Fruit fly (Drosophila melanogaster) whole organism, pupa: ENCODE results near the gene CG1983.
A peak's percentile ranks its signal among the peaks of the same experiment; 100 is the strongest.

Source experiments
- CG10348 ChIP-seq: fragments of 200-800 bp; sonication (Bioruptor generic); IDR thresholded peaks from 2 replicates; pipeline ENCODE4 v1.3.6; 2022; ENCODE audit warnings: missing biosample characterization, missing genetic modification characterization
- CG12605 ChIP-seq: fragments of 200-800 bp; sonication (Bioruptor generic); IDR thresholded peaks from 2 replicates; pipeline ENCODE4 v1.3.6; 2022; ENCODE audit warnings: missing biosample characterization, missing genetic modification characterization
- CG13204 ChIP-seq: fragments of 200-800 bp; sonication (Bioruptor generic); optimal IDR thresholded peaks from 2 replicates; lab custom pipeline; 2018; ENCODE audit warnings: missing biosample characterization, mild to moderate bottlenecking, missing genetic modification characterization, moderate library complexity
- CG14655 ChIP-seq: fragments of 200-800 bp; sonication (Bioruptor generic); optimal IDR thresholded peaks from 3 replicates; lab custom pipeline; 2017; ENCODE audit warnings: mild to moderate bottlenecking, missing biosample characterization, missing genetic modification reagents, missing genetic modification characterization
- CG15710 ChIP-seq: fragments of 200-800 bp; sonication (Bioruptor generic); optimal IDR thresholded peaks from 2 replicates; lab custom pipeline; 2018; ENCODE audit warnings: missing biosample characterization, mild to moderate bottlenecking, missing genetic modification characterization, moderate library complexity
- CG17806 ChIP-seq: fragments of 200-800 bp; sonication (Bioruptor generic); optimal IDR thresholded peaks from 2 replicates; lab custom pipeline; 2018; ENCODE audit warnings: missing biosample characterization, mild to moderate bottlenecking, missing genetic modification characterization, moderate library complexity
- CG32121 ChIP-seq: fragments of 200-800 bp; sonication (Bioruptor generic); IDR thresholded peaks from 2 replicates; pipeline ENCODE4 v1.3.6; 2022; ENCODE audit warnings: missing biosample characterization, missing genetic modification characterization
- CG34367 ChIP-seq: fragments of 200-800 bp; sonication (Bioruptor generic); optimal IDR thresholded peaks from 2 replicates; lab custom pipeline; 2018; ENCODE audit warnings: missing biosample characterization, mild to moderate bottlenecking, missing genetic modification characterization
- CG4496 ChIP-seq: fragments of 200-800 bp; sonication (Bioruptor generic); IDR thresholded peaks from 3 replicates; pipeline ENCODE4 v1.3.6; 2022; ENCODE audit warnings: missing biosample characterization, missing genetic modification characterization
- CG8159 ChIP-seq: fragments of 200-800 bp; sonication (Bioruptor generic); optimal IDR thresholded peaks from 3 replicates; lab custom pipeline; 2018; ENCODE audit warnings: missing biosample characterization, mild to moderate bottlenecking, missing genetic modification characterization, moderate library complexity
- CG8301 ChIP-seq: fragments of 200-800 bp; sonication (Bioruptor generic); optimal IDR thresholded peaks from 2 replicates; lab custom pipeline; 2018; ENCODE audit warnings: missing biosample characterization, mild to moderate bottlenecking, missing genetic modification characterization
- CG9948 ChIP-seq: fragments of 200-800 bp; sonication (Bioruptor generic); optimal IDR thresholded peaks from 2 replicates; lab custom pipeline; 2018; ENCODE audit warnings: missing biosample characterization, mild to moderate bottlenecking, missing genetic modification characterization, moderate library complexity
- EcR ChIP-seq: fragments of 200-800 bp; sonication (Bioruptor generic); optimal IDR thresholded peaks from 3 replicates; lab custom pipeline; 2019; ENCODE audit warnings: missing biosample characterization, missing genetic modification characterization, mild to moderate bottlenecking, moderate library complexity, missing genetic modification reagents
- Ets98B ChIP-seq: fragments of 200-800 bp; sonication (Bioruptor generic); IDR thresholded peaks from 2 replicates; pipeline ENCODE4 v1.3.6; 2022; ENCODE audit warnings: missing biosample characterization, missing genetic modification characterization
- Pif1A ChIP-seq: fragments of 200-800 bp; sonication (Bioruptor generic); optimal IDR thresholded peaks from 3 replicates; lab custom pipeline; 2016; ENCODE audit warnings: missing biosample characterization, missing genetic modification characterization
- Pif1B ChIP-seq: fragments of 200-800 bp; sonication (Bioruptor generic); optimal IDR thresholded peaks from 3 replicates; lab custom pipeline; 2016; ENCODE audit warnings: missing biosample characterization, missing genetic modification characterization
- Snoo ChIP-seq: fragments of 200-800 bp; sonication (Bioruptor generic); optimal IDR thresholded peaks from 3 replicates; lab custom pipeline; 2017; ENCODE audit warnings: missing biosample characterization, mild to moderate bottlenecking, missing genetic modification characterization, inconsistent platforms
- fd96Ca ChIP-seq: fragments of 200-800 bp; sonication (Bioruptor generic); IDR thresholded peaks from 3 replicates; pipeline ENCODE4 v1.3.6; 2022; ENCODE audit warnings: missing biosample characterization, missing genetic modification characterization
- gl ChIP-seq: fragments of 200-800 bp; sonication (Bioruptor generic); optimal IDR thresholded peaks from 2 replicates; lab custom pipeline; 2018; ENCODE audit warnings: missing biosample characterization, mild to moderate bottlenecking, missing genetic modification characterization
- rn ChIP-seq: fragments of 200-800 bp; sonication (Bioruptor generic); IDR thresholded peaks from 2 replicates; pipeline ENCODE4 v1.3.6; 2022; ENCODE audit warnings: missing biosample characterization, missing genetic modification characterization

CG1983 gene

dm6 chr3R:30149506-30149905, 28.0 kb downstream of the CG1983 start, which contains the start of gene AdoR:
Gene AdoR (minus strand): TSS chr3R:30149606.
- TF ChIP-seq rn (no peak), gl (tag; lab: Kevin White, UChicago) (no peak), Pif1A (GFP tag; lab: Kevin White, UChicago) (no peak), CG4496 (GFP tag; lab: Robert Waterston, UW) (no peak), EcR (GFP tag; lab: Kevin White, UChicago) (no peak), CG34367 (tag; lab: Kevin White, UChicago) (no peak), CG15710 (no peak), CG8301 (tag; lab: Kevin White, UChicago) (no peak), CG13204 (no peak), Snoo (tag; lab: Kevin White, UChicago) (no peak)

dm6 chr3R:30134063-30135047, 43.1 kb downstream of the CG1983 start, which contains the start of gene Tpi:
Gene Tpi (minus strand): TSS chr3R:30134599.
- TF ChIP-seq CG34367 (tag; lab: Kevin White, UChicago) (peak; percentile 49), CG17806 (tag; lab: Kevin White, UChicago) (no peak), EcR (GFP tag; lab: Kevin White, UChicago) (no peak), Pif1B (no peak), Pif1A (GFP tag; lab: Kevin White, UChicago) (no peak), fd96Ca (0 out of 3 replicates have a peak, but pooled peaks have one; percentile 12), CG12605 (GFP tag; lab: Robert Waterston, UW) (no peak), CG4496 (GFP tag; lab: Robert Waterston, UW) (peak; percentile 66; the same call in 2 of the 3 replicates), CG13204 (no peak), CG15710 (peak; percentile 29), Ets98B (peak; percentile 73), gl (tag; lab: Kevin White, UChicago) (no peak), CG9948 (tag; lab: Kevin White, UChicago) (peak; percentile 25)
- TF ChIP-seq, all 21 proteins: peak for 6

- TF ChIP-seq CG8301 (tag; lab: Kevin White, UChicago) (no peak), fd96Ca (no peak), CG15710 (no peak), CG8159 (tag; lab: Kevin White, UChicago) (no peak), CG13204 (no peak), CG4496 (GFP tag; lab: Robert Waterston, UW) (no peak), EcR (GFP tag; lab: Kevin White, UChicago) (no peak), CG12605 (GFP tag; lab: Robert Waterston, UW) (no peak), gl (tag; lab: Kevin White, UChicago) (no peak), Snoo (tag; lab: Kevin White, UChicago) (no peak), CG32121 (no peak)
Measured at dm6 chr3R:30132295-30132694, 45.2 kb downstream of the CG1983 start, which contains the start of gene CG31029. Gene CG31029 (minus strand): TSS chr3R:30132395.

dm6 chr3R:30129019-30129418, 48.5 kb downstream of the CG1983 start, which contains the start of gene Ppi1:
Gene Ppi1 (minus strand): TSS chr3R:30129119.
- TF ChIP-seq CG8301 (tag; lab: Kevin White, UChicago): no peak
- TF ChIP-seq EcR (GFP tag; lab: Kevin White, UChicago): no peak
- TF ChIP-seq CG15710: no peak
- no peak for TF ChIP-seq CG14655 (GFP tag; lab: Kevin White, UChicago)
- TF ChIP-seq CG9948 (tag; lab: Kevin White, UChicago): no peak
- no peak for TF ChIP-seq fd96Ca
- TF ChIP-seq Pif1B: no peak
- TF ChIP-seq CG32121: no peak
- TF ChIP-seq Ets98B: no peak
- TF ChIP-seq CG10348 (GFP tag; lab: Robert Waterston, UW): no peak
- no peak for TF ChIP-seq CG8159 (tag; lab: Kevin White, UChicago)
- no peak for TF ChIP-seq CG12605 (GFP tag; lab: Robert Waterston, UW)
- no peak for TF ChIP-seq Snoo (tag; lab: Kevin White, UChicago)
